Worm (Caenorhabditis elegans): ENCODE measurements around the gene mdt-17.

Gene mdt-17

DNA sequence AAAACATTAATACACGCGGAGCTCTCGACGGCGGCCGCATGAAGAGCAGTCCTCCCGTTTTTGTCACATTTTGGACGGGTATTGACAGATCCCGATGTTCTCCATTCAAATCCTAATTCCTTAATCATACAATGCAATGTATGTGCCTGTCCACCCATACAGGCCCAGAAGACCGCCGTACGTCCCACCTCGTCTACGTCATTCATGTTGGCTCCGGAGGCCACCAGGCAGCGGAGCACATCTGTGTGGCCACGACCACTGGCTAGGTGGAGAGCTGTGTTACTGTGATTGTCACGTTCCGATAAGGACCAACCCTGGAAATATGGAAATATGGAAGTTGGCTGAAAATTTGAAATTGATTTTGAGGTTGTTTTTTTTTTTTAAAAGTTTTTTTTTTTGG is 15.8 kb upstream of the mdt-17 start:
- TF ChIP-seq madf-5 (GFP tag; IDR thresholded peaks at IDR 0.05) (0 out of 4 replicates have a peak, but pooled peaks of 1 of the 2 experiments have one; percentile 21), F44E2.7 (GFP tag; IDR thresholded peaks at IDR 0.05) (peak; percentile 80; the same call in 1 of the 2 replicates), dpl-1 (GFP tag; optimal IDR thresholded peaks at IDR 0.05) (no peak)

DNA sequence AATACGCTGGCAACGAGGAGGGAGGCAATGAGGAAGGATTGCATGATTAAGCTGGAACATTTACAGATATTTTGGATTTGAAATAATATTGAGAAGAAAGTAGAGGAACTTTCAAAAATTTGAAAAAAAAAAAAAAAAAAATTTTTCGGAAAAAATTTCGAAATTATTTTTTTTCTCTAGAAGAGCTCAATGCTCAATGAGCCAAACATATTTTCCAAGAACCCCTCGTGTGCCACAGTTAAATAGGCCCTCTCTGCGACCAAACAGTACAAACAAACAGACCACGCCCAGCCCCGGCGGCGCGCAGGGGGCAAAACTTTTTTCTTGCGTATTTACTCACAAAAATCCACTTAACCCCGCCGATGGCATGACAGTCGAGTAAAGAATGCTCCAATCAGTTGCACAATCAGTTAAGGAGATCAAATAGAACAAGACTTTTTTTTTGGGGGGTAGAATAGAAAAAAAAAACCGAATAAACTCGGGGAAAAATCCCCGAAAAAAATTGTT is 12.8 kb upstream of the mdt-17 start, which contains the start of gene pqn-94:
TSS of gene pqn-94 (minus strand) at position 51 of the 507 bp plus-strand sequence.
- no peak for TF ChIP-seq tra-1 (GFP tag; IDR thresholded peaks at IDR 0.05)
- TF ChIP-seq nhr-41 (GFP tag; IDR thresholded peaks at IDR 0.05), result no peak
- no peak for TF ChIP-seq saeg-2 (GFP tag; IDR thresholded peaks at IDR 0.05)
- TF ChIP-seq zag-1 (tag; optimal IDR thresholded peaks at IDR 0.05), result no peak
- TF ChIP-seq lin-38 (GFP tag; IDR thresholded peaks at IDR 0.05), result no peak
- no peak for TF ChIP-seq Y105C5A.15 (GFP tag; IDR thresholded peaks at IDR 0.05)
- peak; percentile 90; the same call in 1 of the 2 replicates for TF ChIP-seq F44E2.7 (GFP tag; IDR thresholded peaks at IDR 0.05)

DNA sequence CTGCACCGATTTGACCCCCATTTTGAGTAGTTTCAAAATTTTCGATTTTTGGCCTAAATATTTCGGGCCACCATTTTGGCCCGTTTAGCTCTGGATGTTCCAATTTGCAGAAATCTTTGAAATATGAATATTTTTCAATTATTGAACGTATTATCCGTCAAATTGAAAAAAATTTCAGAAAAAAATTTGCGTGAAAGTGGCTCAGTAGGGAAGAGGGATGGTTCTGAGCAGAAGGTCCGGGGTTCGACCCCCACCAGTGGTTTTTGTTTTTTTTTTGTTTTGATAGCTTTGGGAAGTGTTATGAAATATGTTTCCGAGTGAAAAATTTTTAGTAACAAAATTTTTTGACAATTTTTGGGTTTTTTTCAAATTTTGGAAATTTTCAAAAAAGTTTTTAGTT is 12.3 kb upstream of the mdt-17 start:
- TF ChIP-seq lim-7 (GFP tag; IDR thresholded peaks at IDR 0.05) (no peak), unc-130 (GFP tag; optimal IDR thresholded peaks at IDR 0.05) (no peak), ceh-28 (tag; optimal IDR thresholded peaks at IDR 0.05) (no peak), T20F7.1 (GFP tag; optimal IDR thresholded peaks at IDR 0.05) (no peak), lin-38 (GFP tag; IDR thresholded peaks at IDR 0.05) (no peak), ceh-62 (tag; optimal IDR thresholded peaks at IDR 0.05) (no peak), ztf-7 (tag; optimal IDR thresholded peaks at IDR 0.05) (no peak)

DNA sequence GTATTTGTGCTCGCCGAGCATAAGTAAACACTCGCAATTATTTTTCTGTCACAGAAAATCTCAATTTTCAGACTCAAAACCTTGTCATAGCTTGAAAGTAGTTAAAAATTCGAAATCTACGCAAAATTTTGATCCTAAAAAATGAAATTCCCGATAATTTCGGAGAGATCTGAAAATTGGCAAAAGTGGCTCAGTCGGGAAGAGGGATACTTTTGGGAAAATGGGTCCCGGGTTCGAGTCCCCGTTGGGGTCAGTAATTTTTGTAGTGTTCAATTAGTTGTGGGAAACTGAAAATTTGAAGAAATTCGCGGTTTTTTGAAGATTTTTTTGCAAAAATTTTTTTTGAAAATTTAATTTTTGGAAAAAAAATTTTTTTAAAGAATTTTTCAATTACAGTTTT is 9.9 kb upstream of the mdt-17 start:
- TF ChIP-seq zfp-3 (GFP tag; conservative IDR thresholded peaks at IDR 0.05), result no peak
- no peak for TF ChIP-seq F44E2.7 (GFP tag; IDR thresholded peaks at IDR 0.05)
- no peak for TF ChIP-seq nhr-6 (tag; optimal IDR thresholded peaks at IDR 0.05)
- no peak for TF ChIP-seq tag-97 (GFP tag; IDR thresholded peaks at IDR 0.05)
- no peak for TF ChIP-seq ces-1 (GFP tag; optimal IDR thresholded peaks at IDR 0.05)
- TF ChIP-seq snpc-1.2 (GFP tag; IDR thresholded peaks at IDR 0.05), result no peak
- TF ChIP-seq daf-8 (GFP tag; IDR thresholded peaks at IDR 0.05), result no peak
- no peak for TF ChIP-seq cey-2 (tag; optimal IDR thresholded peaks at IDR 0.05; ENCODE audit: borderline replicate concordance, insufficient read depth)
- TF ChIP-seq spr-1 (tag; optimal IDR thresholded peaks at IDR 0.05), result no peak
- no peak for TF ChIP-seq madf-9 (GFP tag; conservative IDR thresholded peaks at IDR 0.05)
- no peak for TF ChIP-seq duxl-1 (tag; optimal IDR thresholded peaks at IDR 0.05; ENCODE audit: poor library complexity)
- no peak for TF ChIP-seq nhr-237 (tag; optimal IDR thresholded peaks at IDR 0.05)
- no peak for TF ChIP-seq dve-1 (tag; optimal IDR thresholded peaks at IDR 0.05; ENCODE audit: insufficient read depth)
- no peak for TF ChIP-seq mdl-1 (tag; optimal IDR thresholded peaks at IDR 0.05)
- no peak for TF ChIP-seq Y105C5A.15 (GFP tag; IDR thresholded peaks at IDR 0.05)

DNA sequence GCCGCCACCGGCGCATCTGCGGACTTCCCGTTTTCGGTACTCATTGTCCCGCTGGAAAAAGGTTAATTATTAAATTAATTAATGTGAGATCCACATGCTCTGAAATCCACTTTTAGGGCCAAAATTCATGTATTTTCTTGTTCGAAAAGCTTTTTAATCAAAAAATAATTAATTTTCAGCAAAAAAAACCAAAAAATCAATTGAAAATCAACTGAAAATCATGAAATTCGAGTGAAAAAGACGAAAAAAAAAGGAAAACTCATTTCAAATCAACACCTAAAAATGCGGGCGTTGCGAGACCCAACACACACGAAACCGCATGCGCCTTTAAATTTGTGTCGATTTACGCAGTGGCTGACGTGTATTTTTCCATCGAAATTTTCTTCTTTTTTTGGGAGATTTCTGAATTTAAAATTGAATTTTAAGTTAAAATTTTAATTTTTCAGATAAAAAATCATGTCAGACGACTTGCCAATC is 2.7 kb upstream of the mdt-17 start, which contains the start of the genes prmt-1 and cdkr-3:
TSS of gene prmt-1 (minus strand) at position 51 of the 477 bp plus-strand sequence.
TSS of gene cdkr-3 (plus strand) at position 447 of the 477 bp plus-strand sequence.
- no peak for TF ChIP-seq F10B5.3 (tag; optimal IDR thresholded peaks at IDR 0.05)
- TF ChIP-seq nhr-11 (tag; optimal IDR thresholded peaks at IDR 0.05), result no peak
- peak; percentile 16 for TF ChIP-seq hlh-30 (tag; optimal IDR thresholded peaks at IDR 0.05; ENCODE audit: insufficient read depth)
- TF ChIP-seq mep-1 (tag; optimal IDR thresholded peaks at IDR 0.05), result peak; percentile 65
- peak in 1 of 2 experiments; percentile 90 for TF ChIP-seq unc-62 (GFP tag; optimal IDR thresholded peaks at IDR 0.05 in 1 of 2)
- no peak for TF ChIP-seq unc-62 (tag; optimal IDR thresholded peaks at IDR 0.05)
- peak in 1 of 2 experiments; percentile 64 for TF ChIP-seq lsy-2 (tag; optimal IDR thresholded peaks at IDR 0.05)
- peak; percentile 66 for TF ChIP-seq mes-2 (tag; optimal IDR thresholded peaks at IDR 0.05; ENCODE audit: poor library complexity, severe bottlenecking)
- 0 out of 2 replicates have a peak, but pooled peaks have one; percentile 24 for TF ChIP-seq hmg-1.1 (GFP tag; IDR thresholded peaks at IDR 0.05)
- no peak for TF ChIP-seq lin-39 (tag; optimal IDR thresholded peaks at IDR 0.05)
- TF ChIP-seq nhr-28 (tag; optimal IDR thresholded peaks at IDR 0.05), result peak; percentile 46
- TF ChIP-seq pha-4 (GFP tag; IDR thresholded peaks at IDR 0.05), result no peak
- TF ChIP-seq pha-4 (tag; optimal IDR thresholded peaks at IDR 0.05), result peak; percentile 61
- peak; percentile 68 for TF ChIP-seq nhr-6 (tag; optimal IDR thresholded peaks at IDR 0.05)
- TF ChIP-seq R02D3.7 (tag; optimal IDR thresholded peaks at IDR 0.05), result peak; percentile 64
- peak in 1 of 2 experiments; percentile 64 for TF ChIP-seq hif-1 (tag; optimal IDR thresholded peaks at IDR 0.05)
- peak; percentile 59 for TF ChIP-seq dpl-1 (GFP tag; optimal IDR thresholded peaks at IDR 0.05)

All from whole organism, L4 larva.